Fruit fly (Drosophila melanogaster): ENCODE data around the gene CG34238.

CG34238 gene

DNA sequence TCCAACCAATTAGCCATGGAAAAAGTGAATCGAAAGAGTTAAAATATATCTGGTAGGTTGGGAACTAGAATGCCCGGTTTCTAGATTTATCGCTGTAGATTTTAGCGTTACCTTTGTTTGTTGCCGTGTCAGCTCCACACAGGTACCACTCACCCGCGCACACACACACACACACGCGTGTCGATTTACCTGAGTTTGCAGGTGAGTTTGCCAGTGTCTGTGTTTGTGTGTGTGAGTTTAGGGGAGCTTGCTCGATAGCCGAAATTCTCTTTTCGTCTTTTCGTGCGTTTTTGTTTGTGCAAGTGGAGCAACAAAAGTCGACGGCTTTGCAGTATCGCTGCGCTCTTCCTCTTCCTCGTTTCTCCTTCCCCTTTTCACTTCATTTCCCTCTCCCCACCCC is 41.0 kb downstream of the CG34238 start:
- TF ChIP-seq Hnf4 (GFP tag; optimal IDR thresholded peaks at IDR 0.05) (no peak), Abd-B (GFP tag; optimal IDR thresholded peaks at IDR 0.05) (no peak), h (GFP tag; optimal IDR thresholded peaks at IDR 0.05) (peak; percentile 22), OdsH (GFP tag; optimal IDR thresholded peaks at IDR 0.05) (peak; percentile 15), Sp1 (GFP tag; optimal IDR thresholded peaks at IDR 0.05) (no peak), Jra (GFP tag; optimal IDR thresholded peaks at IDR 0.05) (peak; percentile 8), Rel (GFP tag; optimal IDR thresholded peaks at IDR 0.05) (no peak), Rel (tag; optimal IDR thresholded peaks at IDR 0.05) (peak; percentile 49), Hr83 (GFP tag; optimal IDR thresholded peaks at IDR 0.05; ENCODE audit: poor library complexity, severe bottlenecking) (peak; percentile 34), lola (GFP tag; optimal IDR thresholded peaks at IDR 0.05) (no peak), fru (GFP tag; optimal IDR thresholded peaks at IDR 0.05) (peak; percentile 14), Myc (optimal IDR thresholded peaks at IDR 0.05) (no peak), Dfd (GFP tag; optimal IDR thresholded peaks at IDR 0.05) (peak; percentile 38), psq (GFP tag; optimal IDR thresholded peaks at IDR 0.05) (peak; percentile 29), Dif (GFP tag; optimal IDR thresholded peaks at IDR 0.05; ENCODE audit: partially characterized antibody) (peak; percentile 15), woc (GFP tag; optimal IDR thresholded peaks at IDR 0.05) (no peak), rgr (GFP tag; optimal IDR thresholded peaks at IDR 0.05) (no peak)

dm6 chr3L:10669592-10670400 is 43.5 kb downstream of the CG34238 start:
- TF ChIP-seq Dfd (GFP tag; optimal IDR thresholded peaks at IDR 0.05) (peak; percentile 58), Rel (GFP tag; optimal IDR thresholded peaks at IDR 0.05) (no peak), Rel (tag; optimal IDR thresholded peaks at IDR 0.05) (peak; percentile 92), Myc (optimal IDR thresholded peaks at IDR 0.05) (no peak), Hnf4 (GFP tag; optimal IDR thresholded peaks at IDR 0.05) (no peak), tai (GFP tag; optimal IDR thresholded peaks at IDR 0.05) (no peak)

- TF ChIP-seq Abd-B (GFP tag; optimal IDR thresholded peaks at IDR 0.05) (no peak), foxo (GFP tag; optimal IDR thresholded peaks at IDR 0.05) (no peak), dl (GFP tag; optimal IDR thresholded peaks at IDR 0.05; ENCODE audit: insufficient read depth in 1 of 2, partially characterized antibody in 2 of 2) (no peak), Dif (GFP tag; optimal IDR thresholded peaks at IDR 0.05; ENCODE audit: partially characterized antibody) (no peak), usp (GFP tag; optimal IDR thresholded peaks at IDR 0.05) (no peak), jim (GFP tag; optimal IDR thresholded peaks at IDR 0.05) (no peak), Hnf4 (GFP tag; optimal IDR thresholded peaks at IDR 0.05) (no peak), tai (GFP tag; optimal IDR thresholded peaks at IDR 0.05) (no peak), brk (GFP tag; optimal IDR thresholded peaks at IDR 0.05) (no peak), sv (GFP tag; optimal IDR thresholded peaks at IDR 0.05) (no peak), dsf (GFP tag; optimal IDR thresholded peaks at IDR 0.05; ENCODE audit: borderline replicate concordance) (no peak), CG9705 (GFP tag; optimal IDR thresholded peaks at IDR 0.05) (no peak), pan (optimal IDR thresholded peaks at IDR 0.05) (no peak), OdsH (GFP tag; optimal IDR thresholded peaks at IDR 0.05) (no peak)
Measured at dm6 chr3L:10672540-10672939, 46.2 kb downstream of the CG34238 start.

dm6 chr3L:10674145-10674547 is 47.8 kb downstream of the CG34238 start:
- no peak for TF ChIP-seq lola (GFP tag; optimal IDR thresholded peaks at IDR 0.05)
- TF ChIP-seq fru (GFP tag; optimal IDR thresholded peaks at IDR 0.05): peak; percentile 6
- no peak for TF ChIP-seq Abd-B (GFP tag; optimal IDR thresholded peaks at IDR 0.05)
- no peak for TF ChIP-seq brk (GFP tag; optimal IDR thresholded peaks at IDR 0.05)
- TF ChIP-seq usp (GFP tag; optimal IDR thresholded peaks at IDR 0.05): no peak
- TF ChIP-seq CrebA (GFP tag; optimal IDR thresholded peaks at IDR 0.05; ENCODE audit: borderline replicate concordance): no peak
- TF ChIP-seq ey (GFP tag; optimal IDR thresholded peaks at IDR 0.05): no peak
- TF ChIP-seq Hr83 (GFP tag; optimal IDR thresholded peaks at IDR 0.05; ENCODE audit: poor library complexity, severe bottlenecking): peak; percentile 43
- TF ChIP-seq dmrt93B (GFP tag; optimal IDR thresholded peaks at IDR 0.05): no peak
- TF ChIP-seq woc (GFP tag; optimal IDR thresholded peaks at IDR 0.05): no peak
- no peak for TF ChIP-seq Vsx2 (GFP tag; optimal IDR thresholded peaks at IDR 0.05; ENCODE audit: partially characterized antibody)
- no peak for TF ChIP-seq Myc (optimal IDR thresholded peaks at IDR 0.05)
- no peak for TF ChIP-seq Sp1 (GFP tag; optimal IDR thresholded peaks at IDR 0.05)
- TF ChIP-seq sage (GFP tag; optimal IDR thresholded peaks at IDR 0.05): no peak
- no peak for TF ChIP-seq Dfd (GFP tag; optimal IDR thresholded peaks at IDR 0.05)
- no peak for TF ChIP-seq Hr78 (GFP tag; optimal IDR thresholded peaks at IDR 0.05)
- no peak for TF ChIP-seq Hnf4 (GFP tag; optimal IDR thresholded peaks at IDR 0.05)
- no peak for TF ChIP-seq dsf (GFP tag; optimal IDR thresholded peaks at IDR 0.05; ENCODE audit: borderline replicate concordance)
- peak; percentile 87 for TF ChIP-seq Dif (GFP tag; optimal IDR thresholded peaks at IDR 0.05; ENCODE audit: partially characterized antibody)
- TF ChIP-seq CG9705 (GFP tag; optimal IDR thresholded peaks at IDR 0.05): no peak
- no peak for TF ChIP-seq br (GFP tag; optimal IDR thresholded peaks at IDR 0.05)
- TF ChIP-seq rgr (GFP tag; optimal IDR thresholded peaks at IDR 0.05): no peak
- TF ChIP-seq OdsH (GFP tag; optimal IDR thresholded peaks at IDR 0.05): no peak
- TF ChIP-seq Rel (GFP tag; optimal IDR thresholded peaks at IDR 0.05): peak; percentile 18
- TF ChIP-seq Rel (tag; optimal IDR thresholded peaks at IDR 0.05): peak; percentile 30
- TF ChIP-seq psq (GFP tag; optimal IDR thresholded peaks at IDR 0.05): peak; percentile 25
- peak; percentile 47 to 65 for TF ChIP-seq dl (GFP tag; optimal IDR thresholded peaks at IDR 0.05; ENCODE audit: insufficient read depth in 1 of 2, partially characterized antibody in 2 of 2)
- TF ChIP-seq GATAd (GFP tag; optimal IDR thresholded peaks at IDR 0.05): no peak
- TF ChIP-seq CG32264 (GFP tag; optimal IDR thresholded peaks at IDR 0.05): no peak
- no peak for TF ChIP-seq foxo (GFP tag; optimal IDR thresholded peaks at IDR 0.05)
- TF ChIP-seq sv (GFP tag; optimal IDR thresholded peaks at IDR 0.05): no peak
- TF ChIP-seq HLH106 (tag; optimal IDR thresholded peaks at IDR 0.05): no peak
- TF ChIP-seq h (GFP tag; optimal IDR thresholded peaks at IDR 0.05): no peak
- no peak for TF ChIP-seq tai (GFP tag; optimal IDR thresholded peaks at IDR 0.05)
- no peak for TF ChIP-seq Jra (GFP tag; optimal IDR thresholded peaks at IDR 0.05)
- peak; percentile 18 for TF ChIP-seq N (GFP tag; optimal IDR thresholded peaks at IDR 0.05)

Measured in whole organism, wandering third instar larva.